Fruit fly (Drosophila melanogaster): ENCODE measurements around the gene NTPase.

Gene NTPase

DNA sequence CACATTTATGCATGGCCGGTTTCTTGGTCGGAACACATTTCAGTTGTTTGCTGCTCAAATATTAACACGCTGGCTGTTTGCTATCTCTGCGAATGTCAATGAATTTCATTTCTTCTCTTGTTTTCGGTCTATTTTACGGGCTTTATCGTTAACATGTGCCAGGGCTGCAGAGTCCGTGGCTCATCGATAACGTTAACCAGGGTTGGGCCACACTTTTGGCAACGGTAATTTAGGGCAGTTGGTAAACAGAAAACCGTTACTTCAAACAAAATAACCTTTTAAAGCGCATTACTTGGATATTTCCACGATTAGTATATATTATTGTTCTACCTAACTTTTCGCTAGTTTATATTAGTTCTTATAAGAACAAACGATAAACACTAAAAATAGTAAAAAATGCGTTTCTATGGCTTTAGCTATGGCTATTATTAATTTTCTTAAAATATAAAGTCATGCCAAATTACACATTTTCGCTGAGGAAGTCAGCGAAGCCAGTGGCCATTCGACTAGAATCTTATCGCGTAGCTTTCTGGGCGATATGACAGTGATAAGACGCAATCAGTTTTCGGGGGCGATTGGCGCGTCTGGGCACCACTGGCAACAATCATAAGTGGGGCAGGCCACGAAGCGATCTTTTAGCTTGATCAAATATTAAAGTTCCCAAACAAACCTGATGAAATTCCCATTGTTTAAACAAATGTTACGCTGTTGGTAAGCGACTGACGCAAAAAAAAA is 2.5 kb downstream of the NTPase start (continued):
- no peak for TF ChIP-seq da (GFP tag; optimal IDR thresholded peaks at IDR 0.05)
- no peak for TF ChIP-seq dan (GFP tag; IDR thresholded peaks at IDR 0.05)
- TF ChIP-seq cg (GFP tag; optimal IDR thresholded peaks at IDR 0.05) = no peak
- no peak for TF ChIP-seq CG2129 (GFP tag; IDR thresholded peaks at IDR 0.05; ENCODE audit: partially characterized antibody)
- TF ChIP-seq schlank (tag; optimal IDR thresholded peaks at IDR 0.05) = peak; percentile 19
- no peak for TF ChIP-seq CG4404 (GFP tag; IDR thresholded peaks at IDR 0.05)
- TF ChIP-seq sqz (GFP tag; optimal IDR thresholded peaks at IDR 0.05) = peak; percentile 47
- no peak for TF ChIP-seq br (optimal IDR thresholded peaks at IDR 0.05)
- TF ChIP-seq Nf-YA (GFP tag; IDR thresholded peaks at IDR 0.05) = peak; percentile 65; the same call in 1 of the 2 replicates
- TF ChIP-seq Hmx (GFP tag; optimal IDR thresholded peaks at IDR 0.05) = no peak
- 0 out of 3 replicates have a peak, but pooled peaks have one; percentile 32 for TF ChIP-seq Mrtf (GFP tag; IDR thresholded peaks at IDR 0.05)
- TF ChIP-seq CG12391 (tag; optimal IDR thresholded peaks at IDR 0.05) = peak; percentile 58
- TF ChIP-seq CG3995 (GFP tag; optimal IDR thresholded peaks at IDR 0.05) = peak; percentile 93
- TF ChIP-seq Abd-B (GFP tag; optimal IDR thresholded peaks at IDR 0.05) = peak; percentile 34
- peak; percentile 58; the same call in 1 of the 2 replicates for TF ChIP-seq ranshi (GFP tag; IDR thresholded peaks at IDR 0.05)
- TF ChIP-seq chif (GFP tag; optimal IDR thresholded peaks at IDR 0.05) = peak in 1 of 2 experiments; percentile 4
- TF ChIP-seq NfI (GFP tag; optimal IDR thresholded peaks at IDR 0.05) = peak; percentile 29
- TF ChIP-seq insv (GFP tag; optimal IDR thresholded peaks at IDR 0.05) = peak in 1 of 2 experiments; percentile 49
- TF ChIP-seq CG9797 (GFP tag; optimal IDR thresholded peaks at IDR 0.05) = peak; percentile 17
- TF ChIP-seq Poxn (GFP tag; IDR thresholded peaks at IDR 0.05) = no peak
- TF ChIP-seq Rx (GFP tag; IDR thresholded peaks at IDR 0.05) = no peak
- TF ChIP-seq HHEX (GFP tag; optimal IDR thresholded peaks at IDR 0.05) = peak; percentile 50
- TF ChIP-seq sisA (GFP tag; IDR thresholded peaks at IDR 0.05) = peak; percentile 25; the same call in 1 of the 2 replicates
- TF ChIP-seq CG9437 (GFP tag; optimal IDR thresholded peaks at IDR 0.05) = peak; percentile 99
- TF ChIP-seq zen (tag; optimal IDR thresholded peaks at IDR 0.05) = peak; percentile 48
- TF ChIP-seq Bdp1 (GFP tag; optimal IDR thresholded peaks at IDR 0.05) = no peak
- TF ChIP-seq CG14667 (GFP tag; IDR thresholded peaks at IDR 0.05) = no peak
- peak; percentile 64 for TF ChIP-seq Asciz (GFP tag; optimal IDR thresholded peaks at IDR 0.05)
- TF ChIP-seq CG7839 (tag; optimal IDR thresholded peaks at IDR 0.05) = peak; percentile 51
- TF ChIP-seq sens (GFP tag) = peak; percentile 87
- TF ChIP-seq en (GFP tag; optimal IDR thresholded peaks at IDR 0.05) = peak; percentile 25
- TF ChIP-seq CG4820 (GFP tag; optimal IDR thresholded peaks at IDR 0.05) = peak; percentile 13
- no peak for TF ChIP-seq cato (GFP tag; optimal IDR thresholded peaks at IDR 0.05; ENCODE audit: borderline replicate concordance)
- TF ChIP-seq CG6765 (GFP tag; optimal IDR thresholded peaks at IDR 0.05) = peak; percentile 58
- TF ChIP-seq pita (GFP tag; optimal IDR thresholded peaks at IDR 0.05) = no peak
- no peak for TF ChIP-seq CG9215 (GFP tag; IDR thresholded peaks at IDR 0.05)
- no peak for TF ChIP-seq gt (GFP tag; IDR thresholded peaks at IDR 0.05)
- TF ChIP-seq al (GFP tag; IDR thresholded peaks at IDR 0.05) = no peak
- peak; percentile 36; the same call in 1 of the 2 replicates for TF ChIP-seq CG32532 (GFP tag; IDR thresholded peaks at IDR 0.05)
- TF ChIP-seq CG2712 (tag; optimal IDR thresholded peaks at IDR 0.05) = peak; percentile 36
- no peak for TF ChIP-seq CG3163 (GFP tag; optimal IDR thresholded peaks at IDR 0.05)
- no peak for TF ChIP-seq dimm (GFP tag; IDR thresholded peaks at IDR 0.05)
- no peak for TF ChIP-seq CG8359 (GFP tag; optimal IDR thresholded peaks at IDR 0.05; ENCODE audit: borderline replicate concordance)
- no peak for TF ChIP-seq btn (GFP tag; optimal IDR thresholded peaks at IDR 0.05)
- TF ChIP-seq gcm (GFP tag; optimal IDR thresholded peaks at IDR 0.05) = peak; percentile 51
- TF ChIP-seq CG2678 (tag; optimal IDR thresholded peaks at IDR 0.05) = peak; percentile 61
- TF ChIP-seq gsb-n (tag; optimal IDR thresholded peaks at IDR 0.05) = peak; percentile 40
- peak; percentile 47 for TF ChIP-seq CG34376 (GFP tag; optimal IDR thresholded peaks at IDR 0.05)
- no peak for TF ChIP-seq sim (GFP tag; IDR thresholded peaks at IDR 0.05)
- peak; percentile 46 for TF ChIP-seq odd (GFP tag; optimal IDR thresholded peaks at IDR 0.05)

All from whole organism, embryonic.